Worm (Caenorhabditis elegans) whole organism, young adult: ENCODE measurements around the gene Y55F3BR.6.

Experiments
- B0035.1 ChIP-seq: sonication (generic microtip); optimal IDR thresholded peaks from 2 replicates; lab custom pipeline; 2016; ENCODE audit warnings: missing genetic modification characterization, mild to moderate bottlenecking, missing compliant biosample characterization, missing genotype, missing genetic modification reagents
- F10E7.11 ChIP-seq: sonication (generic microtip); optimal IDR thresholded peaks from 2 replicates; lab custom pipeline; 2017; ENCODE audit warnings: mild to moderate bottlenecking, missing genetic modification characterization, moderate library complexity, missing compliant biosample characterization
- F23B12.7 ChIP-seq: sonication (generic microtip); optimal IDR thresholded peaks from 2 replicates; lab custom pipeline; 2017; ENCODE audit warnings: missing genetic modification characterization, mild to moderate bottlenecking, missing compliant biosample characterization, antibody characterized with exemption, moderate library complexity; ENCODE audit not compliant: insufficient read depth
- F33H1.4 ChIP-seq: fragments of 200-800 bp; sonication (Bioruptor generic); IDR thresholded peaks from 2 replicates; pipeline ENCODE4 v1.3.6; 2022; ENCODE audit warnings: missing genetic modification reagents, missing genetic modification characterization, missing compliant biosample characterization
- F57A8.1 ChIP-seq: fragments of 200-800 bp; sonication (Bioruptor generic); optimal IDR thresholded peaks from 2 replicates; lab custom pipeline; 2018; ENCODE audit warnings: mild to moderate bottlenecking, missing genetic modification characterization, moderate library complexity, missing compliant biosample characterization
- Y95B8A.8 ChIP-seq: fragments of 200-800 bp; sonication (Bioruptor generic); IDR thresholded peaks from 2 replicates; pipeline ENCODE4 v1.3.6; 2022; ENCODE audit warnings: missing genetic modification reagents, missing genetic modification characterization, missing compliant biosample characterization
- ZK185.1 ChIP-seq: sonication (generic microtip); optimal IDR thresholded peaks from 2 replicates; lab custom pipeline; 2016; ENCODE audit warnings: mild to moderate bottlenecking, missing genetic modification characterization, missing compliant biosample characterization; ENCODE audit not compliant: poor library complexity, severe bottlenecking
- aptf-2 ChIP-seq: fragments of 200-800 bp; sonication (Bioruptor generic); conservative IDR thresholded peaks from 2 replicates; pipeline ENCODE4 v1.3.6; 2022; ENCODE audit warnings: missing genetic modification reagents, missing genetic modification characterization, missing compliant biosample characterization
- athp-1 ChIP-seq: sonication (generic microtip); optimal IDR thresholded peaks from 2 replicates; lab custom pipeline; 2017; ENCODE audit warnings: mild to moderate bottlenecking, missing genetic modification characterization, missing compliant biosample characterization
- attf-3 ChIP-seq: fragments of 200-800 bp; sonication (Bioruptor generic); conservative IDR thresholded peaks from 2 replicates; pipeline ENCODE4 v1.3.6; 2022; ENCODE audit warnings: missing genetic modification reagents, missing genetic modification characterization, missing compliant biosample characterization
- bed-1 ChIP-seq: fragments of 200-800 bp; sonication (Bioruptor generic); IDR thresholded peaks from 2 replicates; pipeline ENCODE4 v1.3.6; 2022; ENCODE audit warnings: missing genetic modification reagents, missing genetic modification characterization, missing compliant biosample characterization
- bed-2 ChIP-seq: fragments of 200-800 bp; sonication (Bioruptor generic); IDR thresholded peaks from 2 replicates; pipeline ENCODE4 v1.3.6; 2022; ENCODE audit warnings: missing genetic modification reagents, missing genetic modification characterization, missing compliant biosample characterization
- ccch-3 ChIP-seq: fragments of 200-800 bp; sonication (Bioruptor generic); optimal IDR thresholded peaks from 2 replicates; lab custom pipeline; 2018; ENCODE audit warnings: mild to moderate bottlenecking, missing genetic modification characterization, missing compliant biosample characterization
- cebp-1 ChIP-seq, 2 experiments: fragments of 200-800 bp in 1 of 2; sonication (Bioruptor generic) in 1 of 2; sonication (generic microtip) in 1 of 2; IDR thresholded peaks in 1 of 2; optimal IDR thresholded peaks in 1 of 2; 2 replicates each; pipeline versions ENCODE4 v1.3.6 to Lab custom; 2017 to 2022; ENCODE audit warnings: missing compliant biosample characterization in 2 of 2, missing genetic modification characterization in 2 of 2, mild to moderate bottlenecking in 1 of 2, missing genetic modification reagents in 1 of 2, moderate library complexity in 1 of 2
- cebp-2 ChIP-seq: fragments of 200-800 bp; sonication (Bioruptor generic); IDR thresholded peaks from 2 replicates; pipeline ENCODE4 v1.3.6; 2022; ENCODE audit warnings: missing genetic modification characterization, missing compliant biosample characterization
- ceh-27 ChIP-seq: fragments of 200-800 bp; sonication (Bioruptor generic); optimal IDR thresholded peaks from 2 replicates; lab custom pipeline; 2018; ENCODE audit warnings: mild to moderate bottlenecking, missing genetic modification characterization, moderate library complexity, missing compliant biosample characterization
- dpff-1 ChIP-seq: sonication (generic microtip); optimal IDR thresholded peaks from 2 replicates; lab custom pipeline; 2017; ENCODE audit warnings: mild to moderate bottlenecking, missing genetic modification characterization, missing compliant biosample characterization
- gei-17 ChIP-seq: fragments of 200-800 bp; sonication (Bioruptor generic); optimal IDR thresholded peaks from 2 replicates; lab custom pipeline; 2018; ENCODE audit warnings: mild to moderate bottlenecking, missing genetic modification characterization, missing compliant biosample characterization
- hlh-12 ChIP-seq: sonication (generic microtip); optimal IDR thresholded peaks from 2 replicates; lab custom pipeline; 2016; ENCODE audit warnings: missing genetic modification characterization, missing compliant biosample characterization
- lin-54 ChIP-seq: fragments of 200-800 bp; sonication (Bioruptor generic); optimal IDR thresholded peaks from 2 replicates; lab custom pipeline; 2018; ENCODE audit warnings: mild to moderate bottlenecking, missing genetic modification characterization, missing compliant biosample characterization
- lir-1 ChIP-seq: fragments of 200-800 bp; sonication (Bioruptor generic); conservative IDR thresholded peaks from 2 replicates; pipeline ENCODE4 v1.3.6; 2022; ENCODE audit warnings: missing genetic modification reagents, missing genetic modification characterization, missing compliant biosample characterization
- lsy-27 ChIP-seq: sonication (generic microtip); optimal IDR thresholded peaks from 2 replicates; lab custom pipeline; 2017; ENCODE audit warnings: missing genetic modification characterization, mild to moderate bottlenecking, missing compliant biosample characterization, antibody characterized with exemption, missing genotype, borderline replicate concordance; ENCODE audit not compliant: insufficient read depth
- madf-3 ChIP-seq: fragments of 200-800 bp; sonication (Bioruptor generic); IDR thresholded peaks from 2 replicates; pipeline ENCODE4 v1.3.6; 2022; ENCODE audit warnings: missing genetic modification reagents, missing genetic modification characterization, missing compliant biosample characterization
- madf-8 ChIP-seq: fragments of 200-800 bp; sonication (Bioruptor generic); conservative IDR thresholded peaks from 2 replicates; pipeline ENCODE4 v1.3.6; 2022; ENCODE audit warnings: missing genetic modification reagents, missing genetic modification characterization, missing compliant biosample characterization
- mes-4 ChIP-seq: sonication (generic microtip); optimal IDR thresholded peaks from 2 replicates; lab custom pipeline; 2016; ENCODE audit warnings: missing genotype, missing genetic modification characterization, missing compliant biosample characterization
- nfyb-1 ChIP-seq: fragments of 200-800 bp; sonication (Bioruptor generic); IDR thresholded peaks from 2 replicates; pipeline ENCODE4 v1.3.6; 2022; ENCODE audit warnings: missing genetic modification reagents, missing genetic modification characterization, missing compliant biosample characterization
- nhr-120 ChIP-seq: fragments of 200-800 bp; sonication (Bioruptor generic); IDR thresholded peaks from 2 replicates; pipeline ENCODE4 v1.3.6; 2022; ENCODE audit warnings: missing genetic modification characterization, missing compliant biosample characterization
- nhr-27 ChIP-seq: fragments of 200-800 bp; sonication (Bioruptor generic); optimal IDR thresholded peaks from 2 replicates; lab custom pipeline; 2018; ENCODE audit warnings: mild to moderate bottlenecking, missing genetic modification characterization, moderate library complexity, missing compliant biosample characterization
- nhr-90 ChIP-seq: sonication (generic microtip); optimal IDR thresholded peaks from 2 replicates; lab custom pipeline; 2016; ENCODE audit warnings: missing genotype, mild to moderate bottlenecking, missing genetic modification characterization, missing compliant biosample characterization
- pbrm-1 ChIP-seq: fragments of 200-800 bp; sonication (Bioruptor generic); IDR thresholded peaks from 2 replicates; pipeline ENCODE4 v1.3.6; 2022; ENCODE audit warnings: missing genetic modification reagents, missing genetic modification characterization, missing compliant biosample characterization
- rec-8 ChIP-seq, 2 experiments: sonication (generic microtip); optimal IDR thresholded peaks; 2 replicates each; lab custom pipeline; 2016; ENCODE audit warnings: mild to moderate bottlenecking in 2 of 2, missing genetic modification characterization in 2 of 2, missing genetic modification reagents in 2 of 2, missing genotype in 2 of 2, missing biosample characterization in 1 of 2, missing compliant biosample characterization in 1 of 2, moderate library complexity in 1 of 2
- repo-1 ChIP-seq: sonication (generic microtip); optimal IDR thresholded peaks from 2 replicates; lab custom pipeline; 2017; ENCODE audit warnings: mild to moderate bottlenecking, missing genetic modification characterization, missing compliant biosample characterization
- sea-2 ChIP-seq: fragments of 200-800 bp; sonication (Bioruptor generic); IDR thresholded peaks from 2 replicates; pipeline ENCODE4 v1.3.6; 2022; ENCODE audit warnings: missing genetic modification characterization, missing compliant biosample characterization
- snpc-3.4 ChIP-seq: sonication (generic microtip); optimal IDR thresholded peaks from 2 replicates; lab custom pipeline; 2017; ENCODE audit warnings: missing genetic modification characterization, mild to moderate bottlenecking, missing compliant biosample characterization, antibody characterized with exemption, moderate library complexity, missing genotype, missing genetic modification reagents
- sptf-2 ChIP-seq: fragments of 200-800 bp; sonication (Bioruptor generic); optimal IDR thresholded peaks from 2 replicates; lab custom pipeline; 2018; ENCODE audit warnings: mild to moderate bottlenecking, missing genetic modification characterization, missing compliant biosample characterization
- zim-3 ChIP-seq: sonication (generic microtip); optimal IDR thresholded peaks from 2 replicates; lab custom pipeline; 2017; ENCODE audit warnings: mild to moderate bottlenecking, missing genetic modification characterization, moderate library complexity, missing compliant biosample characterization
- ztf-22 ChIP-seq: fragments of 200-800 bp; sonication (Bioruptor generic); optimal IDR thresholded peaks from 2 replicates; lab custom pipeline; 2018; ENCODE audit warnings: mild to moderate bottlenecking, missing genetic modification characterization, moderate library complexity, missing compliant biosample characterization
- ztf-25 ChIP-seq: fragments of 200-800 bp; sonication (Bioruptor generic); IDR thresholded peaks from 2 replicates; pipeline ENCODE4 v1.3.6; 2022; ENCODE audit warnings: missing genetic modification reagents, missing genetic modification characterization, missing compliant biosample characterization

Gene Y55F3BR.6

DNA sequence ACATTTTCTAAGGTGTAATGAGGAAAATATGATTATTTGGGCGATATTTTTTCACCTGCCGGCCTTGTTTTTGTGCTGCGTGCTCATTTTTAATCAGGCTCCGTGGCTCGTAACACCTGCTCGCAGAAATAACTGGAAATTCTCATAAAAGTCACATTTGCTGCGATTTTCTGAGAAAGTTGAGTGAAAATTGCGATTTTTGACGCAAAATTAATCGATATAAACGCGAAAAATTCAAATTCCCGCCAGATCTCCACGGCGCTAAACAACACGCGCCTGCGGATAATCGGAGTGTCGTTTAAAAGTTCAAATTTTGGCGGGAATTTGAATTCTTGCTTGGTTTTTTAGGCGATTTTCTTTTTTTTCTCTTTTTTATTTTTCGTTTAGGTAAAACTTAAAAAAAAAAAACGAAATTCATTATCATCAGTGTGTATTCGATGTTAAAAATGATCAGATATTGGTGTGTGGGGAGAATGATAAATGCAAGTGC lies 34.9 kb downstream of the Y55F3BR.6 start, which contains the start of gene Y55F3BL.6 (continued):
- TF ChIP-seq ztf-22 (GFP tag; lab: Kevin White, UChicago) (no peak), cebp-1 (GFP tag; IDR thresholded peaks at IDR 0.05; lab: Robert Waterston, UW) (no peak), cebp-1 (tag; optimal IDR thresholded peaks at IDR 0.05; lab: Kevin White, UChicago) (peak; percentile 18), lsy-27 (no peak), sea-2 (GFP tag; lab: Robert Waterston, UW) (no peak), rec-8 (tag; optimal IDR thresholded peaks at IDR 0.05; lab: Kevin White, UChicago) (no peak), ceh-27 (GFP tag; lab: Kevin White, UChicago) (no peak), sptf-2 (GFP tag; lab: Kevin White, UChicago) (no peak), nhr-90 (no peak), snpc-3.4 (tag; lab: Kevin White, UChicago) (no peak), ccch-3 (GFP tag; lab: Kevin White, UChicago) (no peak), bed-2 (GFP tag; lab: Robert Waterston, UW) (no peak), F10E7.11 (tag; lab: Kevin White, UChicago) (no peak), F33H1.4 (peak; percentile 23; the same call in 1 of the 2 replicates), madf-3 (0 out of 2 replicates have a peak, but pooled peaks have one; percentile 50)

DNA sequence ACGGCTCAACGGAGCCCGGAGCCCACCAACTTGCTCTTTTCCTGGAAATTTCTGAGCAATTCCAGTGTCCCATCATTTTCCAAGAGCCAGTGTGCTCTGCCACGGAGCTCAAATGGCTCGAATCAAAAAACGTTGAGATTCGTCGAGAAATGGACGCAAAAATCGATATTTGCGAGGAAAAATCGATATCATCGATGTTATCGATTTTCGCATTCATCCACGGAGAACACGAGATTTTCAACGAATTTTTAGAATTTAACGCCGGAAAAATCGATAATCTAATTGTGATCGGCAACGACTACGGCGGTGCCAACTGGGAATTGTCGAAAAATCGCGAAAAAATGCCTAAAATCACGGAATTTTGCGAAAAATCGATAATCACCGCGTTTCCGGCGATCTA lies 36.2 kb downstream of the Y55F3BR.6 start:
- TF ChIP-seq nfyb-1 (GFP tag; lab: Robert Waterston, UW) (no peak), aptf-2 (no peak), lin-54 (GFP tag; lab: Kevin White, UChicago) (no peak), bed-1 (GFP tag; lab: Robert Waterston, UW) (no peak), zim-3 (no peak), dpff-1 (no peak), repo-1 (no peak), ztf-25 (GFP tag; lab: Robert Waterston, UW) (no peak), ceh-27 (GFP tag; lab: Kevin White, UChicago) (no peak), athp-1 (tag; lab: Kevin White, UChicago) (no peak), attf-3 (GFP tag; lab: Robert Waterston, UW) (no peak), B0035.1 (no peak)

DNA sequence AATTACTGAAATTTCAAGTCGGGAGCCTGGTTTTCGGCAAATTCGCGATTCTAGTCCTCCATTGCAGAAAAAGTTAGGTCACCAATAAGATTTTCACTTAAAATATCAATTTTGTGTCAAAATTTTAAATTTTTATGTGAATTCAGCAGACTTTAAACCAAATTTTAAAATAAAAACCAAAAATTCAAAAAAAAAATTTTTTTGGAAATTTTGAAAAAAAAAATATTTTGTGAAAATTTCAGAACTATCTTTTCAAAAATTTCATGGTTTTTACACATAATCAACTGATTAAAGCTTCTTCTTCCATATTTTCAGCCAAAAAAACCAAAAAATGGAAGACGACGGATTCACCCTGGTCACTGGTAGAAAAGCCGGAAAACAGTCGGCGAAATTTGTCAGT lies 37.1 kb downstream of the Y55F3BR.6 start, which contains the start of gene Y55F3BL.4:
TSS of gene Y55F3BL.4 (plus strand) at position 301 of the 400 bp plus-strand sequence.
- TF ChIP-seq F57A8.1, result no peak
- TF ChIP-seq gei-17 (GFP tag; lab: Kevin White, UChicago), result no peak
- no peak for TF ChIP-seq Y95B8A.8 (GFP tag; lab: Robert Waterston, UW)
- TF ChIP-seq pbrm-1, result no peak
- no peak for TF ChIP-seq mes-4
- TF ChIP-seq hlh-12 (tag; lab: Kevin White, UChicago), result no peak
- TF ChIP-seq B0035.1, result no peak
- TF ChIP-seq lir-1 (GFP tag; lab: Robert Waterston, UW), result no peak
- TF ChIP-seq nhr-120 (GFP tag; lab: Robert Waterston, UW), result no peak
- no peak for TF ChIP-seq cebp-2 (GFP tag; lab: Robert Waterston, UW)
- no peak for TF ChIP-seq nhr-27
- no peak for TF ChIP-seq ZK185.1 (tag; lab: Kevin White, UChicago)
- TF ChIP-seq F23B12.7 (tag; lab: Kevin White, UChicago), result no peak
- no peak for TF ChIP-seq madf-8 (GFP tag; lab: Robert Waterston, UW)
